Fruit fly (Drosophila melanogaster) whole organism, wandering third instar larva: ENCODE measurements around the gene emc.

Source experiments
- Abd-B ChIP-seq: fragments of >200 bp; optimal IDR thresholded peaks from 2 replicates; lab custom pipeline; 2017; ENCODE audit warnings: missing biosample characterization, missing genetic modification characterization
- CG9705 ChIP-seq: fragments of 200-800 bp; sonication (Bioruptor generic); optimal IDR thresholded peaks from 2 replicates; lab custom pipeline; 2018; ENCODE audit warnings: missing biosample characterization, mild to moderate bottlenecking, missing genetic modification characterization
- CrebA ChIP-seq: fragments of 200-800 bp; sonication (Bioruptor generic); optimal IDR thresholded peaks from 2 replicates; lab custom pipeline; 2016; ENCODE audit warnings: missing biosample characterization, mild to moderate bottlenecking, missing genetic modification characterization, borderline replicate concordance
- Dif ChIP-seq: fragments of 200-275, 200-300 bp; sonication (Bioruptor generic); optimal IDR thresholded peaks from 2 replicates; lab custom pipeline; 2018; ENCODE audit warnings: missing biosample characterization, missing genetic modification characterization; ENCODE audit not compliant: partially characterized antibody
- Hr78 ChIP-seq: fragments of >200 bp; optimal IDR thresholded peaks from 2 replicates; lab custom pipeline; 2017; ENCODE audit warnings: missing biosample characterization, missing genetic modification characterization
- Hr83 ChIP-seq: fragments of 200-300 bp; sonication (Bioruptor generic); optimal IDR thresholded peaks from 2 replicates; lab custom pipeline; 2016; ENCODE audit warnings: missing biosample characterization, mild to moderate bottlenecking, missing genetic modification characterization, moderate library complexity; ENCODE audit not compliant: poor library complexity, severe bottlenecking
- Mio ChIP-seq: sonication (Bioruptor generic); optimal IDR thresholded peaks from 2 replicates; lab custom pipeline; 2016; ENCODE audit warnings: missing biosample characterization, missing genetic modification characterization
- Myc ChIP-seq: fragments of >200 bp; optimal IDR thresholded peaks from 2 replicates; lab custom pipeline; 2017
- N ChIP-seq: fragments of >200 bp; optimal IDR thresholded peaks from 2 replicates; lab custom pipeline; 2018; ENCODE audit warnings: missing biosample characterization, missing external identifiers, missing genetic modification characterization
- OdsH ChIP-seq: fragments of 200-800 bp; sonication (Bioruptor generic); optimal IDR thresholded peaks from 2 replicates; lab custom pipeline; 2016; ENCODE audit warnings: missing biosample characterization, mild to moderate bottlenecking, missing genetic modification characterization
- Rel ChIP-seq, 2 experiments: fragments of 200-800 bp; sonication (Bioruptor generic) in 1 of 2; optimal IDR thresholded peaks; 2 replicates in 1 of 2; 3 replicates in 1 of 2; lab custom pipeline; 2016 to 2019; ENCODE audit warnings: mild to moderate bottlenecking in 2 of 2, missing biosample characterization in 2 of 2, missing genetic modification characterization in 2 of 2, moderate library complexity in 1 of 2
- Sp1 ChIP-seq: fragments of 200-800 bp; sonication (Bioruptor generic); optimal IDR thresholded peaks from 3 replicates; lab custom pipeline; 2019; ENCODE audit warnings: missing biosample characterization, mild to moderate bottlenecking, missing genetic modification characterization, moderate library complexity
- Vsx2 ChIP-seq: fragments of 200-300, 225-300 bp; sonication (Bioruptor generic); optimal IDR thresholded peaks from 2 replicates; lab custom pipeline; 2018; ENCODE audit warnings: missing biosample characterization, missing genetic modification characterization; ENCODE audit not compliant: partially characterized antibody
- br ChIP-seq: fragments of 200-800 bp; sonication (Bioruptor generic); optimal IDR thresholded peaks from 2 replicates; lab custom pipeline; 2016; ENCODE audit warnings: missing biosample characterization, missing genetic modification characterization
- dl ChIP-seq, 2 experiments: fragments of 175-275, 200-275 bp in 1 of 2; fragments of 200-275 bp in 1 of 2; sonication (Bioruptor generic); optimal IDR thresholded peaks; lab custom pipeline; 2018; ENCODE audit warnings: mild to moderate bottlenecking in 2 of 2, missing biosample characterization in 2 of 2, missing genetic modification characterization in 2 of 2, moderate library complexity in 2 of 2; ENCODE audit not compliant: partially characterized antibody in 2 of 2, insufficient read depth in 1 of 2
- dmrt93B ChIP-seq: fragments of 200-800 bp; sonication (Bioruptor generic); optimal IDR thresholded peaks from 2 replicates; lab custom pipeline; 2018; ENCODE audit warnings: missing biosample characterization, mild to moderate bottlenecking, missing genetic modification characterization
- dsf ChIP-seq: sonication (Bioruptor generic); optimal IDR thresholded peaks from 2 replicates; lab custom pipeline; 2016; ENCODE audit warnings: missing biosample characterization, missing genetic modification characterization, borderline replicate concordance
- ey ChIP-seq: fragments of 200-800 bp; sonication (Bioruptor generic); optimal IDR thresholded peaks from 2 replicates; lab custom pipeline; 2016; ENCODE audit warnings: missing biosample characterization, missing genetic modification characterization
- foxo ChIP-seq, 2 experiments: fragments of 200-800 bp; sonication (Bioruptor generic); optimal IDR thresholded peaks; 2 replicates in 1 of 2; 3 replicates in 1 of 2; lab custom pipeline; 2016 to 2017; ENCODE audit warnings: missing biosample characterization in 2 of 2, missing genetic modification characterization in 2 of 2
- fru ChIP-seq: fragments of 200-800 bp; sonication (Bioruptor generic); optimal IDR thresholded peaks from 3 replicates; lab custom pipeline; 2016; ENCODE audit warnings: missing biosample characterization, mild to moderate bottlenecking, missing genetic modification characterization
- h ChIP-seq: fragments of 200-800 bp; sonication (Bioruptor generic); optimal IDR thresholded peaks from 3 replicates; lab custom pipeline; 2016; ENCODE audit warnings: missing biosample characterization, mild to moderate bottlenecking, missing genetic modification characterization
- pan ChIP-seq: fragments of >200 bp; optimal IDR thresholded peaks from 2 replicates; lab custom pipeline; 2017
- psq ChIP-seq: fragments of 200-800 bp; sonication (Bioruptor generic); optimal IDR thresholded peaks from 3 replicates; lab custom pipeline; 2017; ENCODE audit warnings: missing biosample characterization, mild to moderate bottlenecking, missing genetic modification characterization, moderate library complexity
- rgr ChIP-seq: fragments of 200-800 bp; sonication (Bioruptor generic); optimal IDR thresholded peaks from 3 replicates; lab custom pipeline; 2016; ENCODE audit warnings: missing biosample characterization, mild to moderate bottlenecking, missing genetic modification characterization
- sage ChIP-seq: fragments of 200-800 bp; sonication (Bioruptor generic); optimal IDR thresholded peaks from 2 replicates; lab custom pipeline; 2016; ENCODE audit warnings: missing biosample characterization, mild to moderate bottlenecking, missing genetic modification characterization
- sv ChIP-seq: fragments of 200-800 bp; sonication (Bioruptor generic); optimal IDR thresholded peaks from 3 replicates; lab custom pipeline; 2016; ENCODE audit warnings: missing biosample characterization, missing genetic modification characterization
- tai ChIP-seq: sonication (Bioruptor generic); optimal IDR thresholded peaks from 2 replicates; lab custom pipeline; 2016; ENCODE audit warnings: missing biosample characterization, missing genetic modification characterization
- woc ChIP-seq: sonication (Bioruptor generic); optimal IDR thresholded peaks from 2 replicates; lab custom pipeline; 2016; ENCODE audit warnings: missing biosample characterization, mild to moderate bottlenecking, missing genetic modification characterization

emc gene

dm6 chr3L:791251-791991 lies 42.2 kb downstream of the emc start (continued):
- TF ChIP-seq Dif (GFP tag; lab: Kevin White, UChicago), result no peak
- no peak for TF ChIP-seq dl (GFP tag; optimal IDR thresholded peaks at IDR 0.05; lab: Kevin White, UChicago; ENCODE audit: insufficient read depth in 1 of 2, partially characterized antibody in 2 of 2)
- TF ChIP-seq Hr83 (GFP tag; lab: Kevin White, UChicago), result no peak
- peak; percentile 25 for TF ChIP-seq Rel (GFP tag; optimal IDR thresholded peaks at IDR 0.05; lab: Kevin White, UChicago)
- TF ChIP-seq Rel (tag; optimal IDR thresholded peaks at IDR 0.05; lab: Kevin White, UChicago), result peak; percentile 1
- peak; percentile 24 for TF ChIP-seq psq (GFP tag; lab: Kevin White, UChicago)
- no peak for TF ChIP-seq CrebA (GFP tag; lab: Kevin White, UChicago)
- TF ChIP-seq Abd-B (GFP tag; lab: Kevin White, UChicago), result no peak
- no peak for TF ChIP-seq dsf (GFP tag; lab: Kevin White, UChicago)
- TF ChIP-seq Myc (lab: Kevin White, UChicago), result no peak
- peak; percentile 56 for TF ChIP-seq OdsH

DNA sequence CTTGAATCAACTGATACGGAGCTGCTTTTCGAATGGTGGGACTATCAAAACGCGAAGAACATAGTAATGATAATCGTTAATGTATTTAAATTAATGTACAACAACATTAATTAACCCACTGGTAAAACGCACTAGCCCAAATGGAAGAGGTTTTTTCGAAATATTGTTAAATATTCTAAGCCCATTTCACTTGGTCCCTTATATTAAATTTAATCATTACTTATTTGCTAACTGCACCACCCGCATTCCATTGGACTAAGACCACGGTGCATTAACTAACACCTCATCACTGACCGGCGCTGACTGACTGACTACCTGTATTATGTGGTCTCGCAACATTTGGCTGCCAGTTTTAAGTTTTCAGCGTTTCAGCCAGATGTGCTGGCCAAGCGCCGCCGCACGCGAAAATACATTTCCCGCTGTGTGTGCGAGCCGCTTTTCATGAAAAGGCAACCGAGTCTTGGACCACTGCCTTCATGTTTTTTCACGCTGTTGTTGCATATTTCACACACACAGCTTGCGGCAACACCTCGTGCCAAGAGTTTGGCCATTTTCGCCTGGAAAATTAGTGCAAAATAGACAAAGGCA lies 44.6 kb downstream of the emc start:
- TF ChIP-seq ey (GFP tag; lab: Kevin White, UChicago) (no peak), tai (GFP tag; lab: Kevin White, UChicago) (no peak), dmrt93B (GFP tag; lab: Kevin White, UChicago) (no peak), N (GFP tag; lab: Kevin White, UChicago) (no peak), Hr83 (GFP tag; lab: Kevin White, UChicago) (no peak), Mio (GFP tag; lab: Kevin White, UChicago) (no peak), OdsH (no peak), Myc (lab: Kevin White, UChicago) (no peak), Hr78 (GFP tag; lab: Kevin White, UChicago) (no peak), Rel (GFP tag; optimal IDR thresholded peaks at IDR 0.05; lab: Kevin White, UChicago) (no peak), Rel (tag; optimal IDR thresholded peaks at IDR 0.05; lab: Kevin White, UChicago) (no peak), CG9705 (GFP tag; lab: Kevin White, UChicago) (no peak), Abd-B (GFP tag; lab: Kevin White, UChicago) (no peak), sage (GFP tag; lab: Kevin White, UChicago) (no peak), Vsx2 (GFP tag; lab: Kevin White, UChicago) (no peak), rgr (GFP tag; lab: Kevin White, UChicago) (no peak), foxo (GFP tag; optimal IDR thresholded peaks at IDR 0.05; lab: Kevin White, UChicago) (no peak), h (GFP tag; lab: Kevin White, UChicago) (no peak), fru (GFP tag; lab: Kevin White, UChicago) (no peak)

DNA sequence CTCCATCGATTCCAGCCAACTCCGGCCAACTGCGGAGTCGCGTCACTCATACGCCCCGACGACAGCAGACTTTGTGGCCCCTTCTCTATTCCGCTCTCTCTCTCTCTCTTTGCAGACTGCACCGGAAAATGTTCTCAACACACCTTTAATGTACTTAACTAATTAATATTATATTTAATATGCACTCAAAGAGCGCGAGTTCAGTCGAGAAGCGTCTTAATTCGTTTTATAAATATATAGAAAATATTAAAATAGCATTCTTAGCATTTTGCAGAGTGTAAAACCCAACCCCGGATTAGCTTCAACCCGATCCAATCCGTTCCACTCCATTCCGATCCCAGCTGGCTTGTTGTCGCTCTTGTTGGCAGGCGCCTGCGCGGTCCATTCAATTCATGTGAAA lies 45.3 kb downstream of the emc start:
- TF ChIP-seq tai (GFP tag; lab: Kevin White, UChicago) (no peak), Rel (GFP tag; optimal IDR thresholded peaks at IDR 0.05; lab: Kevin White, UChicago) (no peak), Rel (tag; optimal IDR thresholded peaks at IDR 0.05; lab: Kevin White, UChicago) (no peak), dsf (GFP tag; lab: Kevin White, UChicago) (no peak), foxo (GFP tag; optimal IDR thresholded peaks at IDR 0.05; lab: Kevin White, UChicago) (no peak), OdsH (no peak), dmrt93B (GFP tag; lab: Kevin White, UChicago) (no peak), sv (GFP tag; lab: Kevin White, UChicago) (no peak)

dm6 chr3L:795001-795400 lies 45.8 kb downstream of the emc start:
- no peak for TF ChIP-seq br (GFP tag; lab: Kevin White, UChicago)
- no peak for TF ChIP-seq woc (GFP tag; lab: Kevin White, UChicago)
- no peak for TF ChIP-seq pan (lab: Kevin White, UChicago)
- TF ChIP-seq CG9705 (GFP tag; lab: Kevin White, UChicago), result no peak
- no peak for TF ChIP-seq Sp1 (GFP tag; lab: Kevin White, UChicago)
- TF ChIP-seq N (GFP tag; lab: Kevin White, UChicago), result no peak
